Worm (Caenorhabditis elegans) whole organism, L3 larva: ENCODE results near the gene dph-2.

ENCODE experiments used
- R02D3.7 ChIP-seq: fragments of 150-350 bp; optimal IDR thresholded peaks from 2 replicates; lab custom pipeline; 2014; ENCODE audit warnings: missing biosample characterization, missing genetic modification characterization
- nhr-11 ChIP-seq: fragments of 150-350 bp; optimal IDR thresholded peaks from 2 replicates; lab custom pipeline; 2014; ENCODE audit warnings: missing biosample characterization, missing genetic modification characterization
- nhr-237 ChIP-seq: fragments of 150-350 bp; optimal IDR thresholded peaks from 2 replicates; lab custom pipeline; 2014; ENCODE audit warnings: missing biosample characterization, missing genetic modification characterization
- nhr-67 ChIP-seq: fragments of 150-350 bp; optimal IDR thresholded peaks from 2 replicates; lab custom pipeline; 2014; ENCODE audit warnings: missing biosample characterization, missing genetic modification characterization
- nhr-77 ChIP-seq: fragments of 150-350 bp; optimal IDR thresholded peaks from 2 replicates; lab custom pipeline; 2014; ENCODE audit warnings: missing biosample characterization, missing genetic modification characterization
- pqm-1 ChIP-seq: fragments of 150-350 bp; optimal IDR thresholded peaks from 2 replicates; lab custom pipeline; 2017; ENCODE audit warnings: missing biosample characterization, missing genetic modification characterization, inconsistent platforms
- ztf-11 ChIP-seq: fragments of 150-350 bp; optimal IDR thresholded peaks from 2 replicates; lab custom pipeline; 2014; ENCODE audit warnings: missing biosample characterization, missing genetic modification characterization

DNA sequence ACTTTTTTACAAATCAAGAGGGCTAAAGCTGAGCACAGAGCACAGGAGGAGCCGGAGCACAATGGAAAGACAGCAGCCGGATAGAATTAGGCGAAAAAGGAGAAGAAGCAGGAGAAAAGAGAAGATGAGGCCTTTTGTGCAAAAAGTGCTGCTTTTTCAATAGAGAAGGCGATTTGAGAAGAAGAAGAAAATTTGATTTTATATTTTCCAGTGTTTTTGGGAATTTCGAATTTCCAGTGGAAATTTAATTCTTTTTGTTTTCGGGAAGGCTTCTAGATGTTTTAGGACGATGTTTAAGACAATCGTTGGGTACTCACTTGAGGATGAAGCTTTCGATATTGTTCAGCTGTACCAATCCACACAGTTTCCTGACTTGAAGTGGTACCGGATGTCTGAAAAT, 39.6 kb upstream of the dph-2 start:
- TF ChIP-seq nhr-237 (no peak), nhr-77 (tag; lab: Kevin White, UChicago) (no peak), R02D3.7 (no peak), nhr-11 (tag; lab: Kevin White, UChicago) (no peak), nhr-67 (no peak), ztf-11 (tag; lab: Kevin White, UChicago) (no peak), pqm-1 (tag; lab: Kevin White, UChicago) (no peak)
